Worm (Caenorhabditis elegans) whole organism, L1 larva: ENCODE results near the gene F32H5.4.

Experiments used
- C04F5.9 ChIP-seq: sonication (generic microtip); optimal IDR thresholded peaks from 2 replicates; lab custom pipeline; 2016; ENCODE audit warnings: missing genetic modification characterization, missing compliant biosample characterization
- Y116A8C.19 ChIP-seq: sonication (generic microtip); optimal IDR thresholded peaks from 2 replicates; lab custom pipeline; 2016; ENCODE audit warnings: missing compliant biosample characterization, missing genetic modification characterization, borderline replicate concordance
- aha-1 ChIP-seq: fragments of 150-350 bp; optimal IDR thresholded peaks from 2 replicates; lab custom pipeline; 2014; ENCODE audit warnings: missing biosample characterization, missing genetic modification characterization
- alr-1 ChIP-seq: fragments of 200-800 bp; sonication (Bioruptor generic); optimal IDR thresholded peaks from 2 replicates; lab custom pipeline; 2018; ENCODE audit warnings: borderline replicate concordance, mild to moderate bottlenecking, missing genetic modification characterization, missing compliant biosample characterization
- aly-2 ChIP-seq: fragments of 150-350 bp; optimal IDR thresholded peaks from 2 replicates; lab custom pipeline; 2014; ENCODE audit warnings: missing biosample characterization, missing genetic modification characterization
- blmp-1 ChIP-seq: fragments of 150-350 bp; optimal IDR thresholded peaks from 2 replicates; lab custom pipeline; 2014; ENCODE audit warnings: missing biosample characterization, missing genetic modification characterization
- ceh-88 ChIP-seq: fragments of 200-800 bp; sonication (Bioruptor generic); IDR thresholded peaks from 2 replicates; pipeline ENCODE4 v1.3.6; 2022; ENCODE audit warnings: missing genetic modification characterization, missing compliant biosample characterization
- dsc-1 ChIP-seq: sonication (generic microtip); optimal IDR thresholded peaks from 2 replicates; lab custom pipeline; 2016; ENCODE audit warnings: mild to moderate bottlenecking, missing genetic modification characterization, missing compliant biosample characterization
- efl-1 ChIP-seq, 4 experiments: fragments of 150-350 bp; optimal IDR thresholded peaks in 3 of 4; peaks in 1 of 4; 1 replicate in 1 of 4; 2 replicates in 3 of 4; lab custom pipeline; 2014; ENCODE audit warnings: missing biosample characterization in 2 of 4, missing genetic modification characterization in 2 of 4, missing genetic modification reagents in 2 of 4
- efl-3 ChIP-seq: fragments of 200-800 bp; sonication (Bioruptor generic); optimal IDR thresholded peaks from 2 replicates; lab custom pipeline; 2018; ENCODE audit warnings: mild to moderate bottlenecking, missing genetic modification characterization, missing compliant biosample characterization
- egl-13 ChIP-seq: sonication (generic microtip); optimal IDR thresholded peaks from 2 replicates; lab custom pipeline; 2016; ENCODE audit warnings: missing genotype, missing genetic modification reagents, missing genetic modification characterization, missing compliant biosample characterization
- elt-2 ChIP-seq: sonication (generic microtip); optimal IDR thresholded peaks from 2 replicates; lab custom pipeline; 2016; ENCODE audit warnings: missing genetic modification characterization, mild to moderate bottlenecking, inconsistent platforms, missing compliant biosample characterization, missing genetic modification reagents
- fkh-10 ChIP-seq: sonication (generic microtip); optimal IDR thresholded peaks from 2 replicates; lab custom pipeline; 2017; ENCODE audit warnings: missing biosample characterization, missing genetic modification reagents, missing genetic modification characterization
- fkh-4 ChIP-seq: sonication (generic microtip); optimal IDR thresholded peaks from 2 replicates; lab custom pipeline; 2016; ENCODE audit warnings: missing compliant biosample characterization, missing genetic modification characterization, borderline replicate concordance
- fkh-8 ChIP-seq: sonication (generic microtip); optimal IDR thresholded peaks from 2 replicates; lab custom pipeline; 2016; ENCODE audit warnings: mild to moderate bottlenecking, missing genetic modification characterization, missing compliant biosample characterization
- lin-13 ChIP-seq: fragments of 150-350 bp; optimal IDR thresholded peaks from 2 replicates; lab custom pipeline; 2014; ENCODE audit warnings: missing biosample characterization, missing genetic modification reagents, missing genetic modification characterization
- lin-14 ChIP-seq: fragments of 200-800 bp; sonication (Bioruptor generic); optimal IDR thresholded peaks from 2 replicates; lab custom pipeline; 2018; ENCODE audit warnings: mild to moderate bottlenecking, missing genetic modification characterization, moderate library complexity, missing compliant biosample characterization
- lin-39 ChIP-seq: fragments of 150-350 bp; optimal IDR thresholded peaks from 2 replicates; lab custom pipeline; 2014; ENCODE audit warnings: missing biosample characterization, missing genetic modification reagents, missing genetic modification characterization
- lir-3 ChIP-seq: sonication (generic microtip); optimal IDR thresholded peaks from 2 replicates; lab custom pipeline; 2016; ENCODE audit warnings: mild to moderate bottlenecking, missing genetic modification characterization, moderate library complexity, missing compliant biosample characterization; ENCODE audit not compliant: poor library complexity
- lsy-2 ChIP-seq, 2 experiments: fragments of 150-350 bp; optimal IDR thresholded peaks; 2 replicates each; lab custom pipeline; 2014; ENCODE audit warnings: missing biosample characterization in 2 of 2, missing genetic modification characterization in 2 of 2
- mab-9 ChIP-seq: fragments of 200-800 bp; sonication (Bioruptor generic); IDR thresholded peaks from 2 replicates; pipeline ENCODE4 v1.3.6; 2022; ENCODE audit warnings: missing genetic modification reagents, missing genetic modification characterization, missing compliant biosample characterization
- nhr-20 ChIP-seq: sonication (generic microtip); optimal IDR thresholded peaks from 2 replicates; lab custom pipeline; 2016; ENCODE audit warnings: mild to moderate bottlenecking, missing genetic modification characterization, missing compliant biosample characterization
- nhr-71 ChIP-seq: sonication (generic microtip); optimal IDR thresholded peaks from 2 replicates; lab custom pipeline; 2016; ENCODE audit warnings: mild to moderate bottlenecking, missing genetic modification characterization, moderate library complexity, missing compliant biosample characterization
- nhr-84 ChIP-seq: sonication (generic microtip); optimal IDR thresholded peaks from 2 replicates; lab custom pipeline; 2017; ENCODE audit warnings: missing biosample characterization, missing genetic modification characterization
- nhr-90 ChIP-seq: sonication (generic microtip); optimal IDR thresholded peaks from 2 replicates; lab custom pipeline; 2016; ENCODE audit warnings: mild to moderate bottlenecking, missing genetic modification characterization, missing compliant biosample characterization; ENCODE audit not compliant: poor library complexity
- pag-3 ChIP-seq: sonication (generic microtip); optimal IDR thresholded peaks from 2 replicates; lab custom pipeline; 2017; ENCODE audit warnings: missing genetic modification characterization, mild to moderate bottlenecking, missing compliant biosample characterization, antibody characterized with exemption, borderline replicate concordance; ENCODE audit not compliant: insufficient read depth
- rnt-1 ChIP-seq: sonication (generic microtip); optimal IDR thresholded peaks from 2 replicates; lab custom pipeline; 2016; ENCODE audit warnings: mild to moderate bottlenecking, missing genetic modification characterization, moderate library complexity, missing compliant biosample characterization
- snpc-4 ChIP-seq: fragments of 150-350 bp; optimal IDR thresholded peaks from 2 replicates; lab custom pipeline; 2014; ENCODE audit warnings: missing biosample characterization, missing genetic modification characterization
- snu-23 ChIP-seq: sonication (generic microtip); optimal IDR thresholded peaks from 2 replicates; lab custom pipeline; 2016; ENCODE audit warnings: missing genetic modification characterization, missing compliant biosample characterization
- sox-4 ChIP-seq: sonication (generic microtip); optimal IDR thresholded peaks from 2 replicates; lab custom pipeline; 2016; ENCODE audit warnings: missing genetic modification characterization, missing compliant biosample characterization
- swsn-7 ChIP-seq: sonication (generic microtip); optimal IDR thresholded peaks from 2 replicates; lab custom pipeline; 2016; ENCODE audit warnings: missing genetic modification characterization, missing compliant biosample characterization
- tbx-2 ChIP-seq: sonication (generic microtip); optimal IDR thresholded peaks from 2 replicates; lab custom pipeline; 2016; ENCODE audit warnings: missing genetic modification characterization, missing compliant biosample characterization
- tlp-1 ChIP-seq: fragments of 150-350 bp; optimal IDR thresholded peaks from 2 replicates; lab custom pipeline; 2014; ENCODE audit warnings: missing biosample characterization, missing genetic modification characterization
- unc-130 ChIP-seq: fragments of 150-350 bp; optimal IDR thresholded peaks from 2 replicates; lab custom pipeline; 2017; ENCODE audit warnings: missing biosample characterization, missing genetic modification characterization, inconsistent platforms
- unc-30 ChIP-seq: sonication (generic microtip); optimal IDR thresholded peaks from 2 replicates; lab custom pipeline; 2017; ENCODE audit warnings: missing biosample characterization, missing genetic modification characterization
- unc-98 ChIP-seq: fragments of 200-800 bp; sonication (Bioruptor generic); IDR thresholded peaks from 2 replicates; pipeline ENCODE4 v1.3.6; 2022; ENCODE audit warnings: missing genetic modification characterization, missing compliant biosample characterization
- vab-15 ChIP-seq: sonication (generic microtip); optimal IDR thresholded peaks from 2 replicates; lab custom pipeline; 2017; ENCODE audit warnings: missing genotype, mild to moderate bottlenecking, missing genetic modification characterization, missing compliant biosample characterization
- xbp-1 ChIP-seq: sonication (generic microtip); optimal IDR thresholded peaks from 2 replicates; lab custom pipeline; 2016; ENCODE audit warnings: missing genetic modification characterization, missing compliant biosample characterization
- ztf-11 ChIP-seq, 2 experiments: sonication (generic microtip); optimal IDR thresholded peaks; 2 replicates each; lab custom pipeline; 2016 to 2017; ENCODE audit warnings: missing genetic modification characterization in 2 of 2, missing biosample characterization in 1 of 2, missing compliant biosample characterization in 1 of 2

The F32H5.4 gene

DNA sequence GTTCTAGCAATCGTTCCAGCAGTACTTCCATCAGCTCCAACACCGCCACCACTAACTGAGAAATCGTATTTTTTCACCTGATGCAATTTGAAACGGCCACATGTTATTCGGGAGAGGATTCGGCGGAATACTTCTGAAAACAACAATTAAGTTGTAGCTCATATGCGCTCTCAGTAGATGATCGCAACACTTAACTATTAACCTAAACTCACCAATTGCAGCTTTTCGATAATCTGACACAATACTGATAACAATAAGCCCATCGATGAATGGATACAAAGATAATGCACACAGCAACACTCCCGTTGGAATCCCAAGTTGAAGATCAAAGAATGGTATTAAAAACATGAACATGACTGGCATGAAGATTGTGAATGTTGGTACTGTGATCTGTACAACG lies 22.3 kb upstream of the F32H5.4 start:
- TF ChIP-seq rnt-1 (tag; lab: Kevin White, UChicago) (no peak), aly-2 (tag; lab: Kevin White, UChicago) (no peak), efl-1 (optimal IDR thresholded peaks at IDR 0.05; lab: Kevin White, UChicago) (no peak), efl-1 (GFP tag; optimal IDR thresholded peaks at IDR 0.05 in 1 of 2; lab: Kevin White, UChicago) (no peak), nhr-84 (tag; lab: Kevin White, UChicago) (no peak), Y116A8C.19 (no peak), pag-3 (no peak), efl-3 (no peak), swsn-7 (tag; lab: Kevin White, UChicago) (no peak), tbx-2 (tag; lab: Kevin White, UChicago) (no peak), lin-13 (GFP tag; lab: Kevin White, UChicago) (no peak), lin-14 (GFP tag; lab: Kevin White, UChicago) (no peak), egl-13 (tag; lab: Kevin White, UChicago) (no peak)

DNA sequence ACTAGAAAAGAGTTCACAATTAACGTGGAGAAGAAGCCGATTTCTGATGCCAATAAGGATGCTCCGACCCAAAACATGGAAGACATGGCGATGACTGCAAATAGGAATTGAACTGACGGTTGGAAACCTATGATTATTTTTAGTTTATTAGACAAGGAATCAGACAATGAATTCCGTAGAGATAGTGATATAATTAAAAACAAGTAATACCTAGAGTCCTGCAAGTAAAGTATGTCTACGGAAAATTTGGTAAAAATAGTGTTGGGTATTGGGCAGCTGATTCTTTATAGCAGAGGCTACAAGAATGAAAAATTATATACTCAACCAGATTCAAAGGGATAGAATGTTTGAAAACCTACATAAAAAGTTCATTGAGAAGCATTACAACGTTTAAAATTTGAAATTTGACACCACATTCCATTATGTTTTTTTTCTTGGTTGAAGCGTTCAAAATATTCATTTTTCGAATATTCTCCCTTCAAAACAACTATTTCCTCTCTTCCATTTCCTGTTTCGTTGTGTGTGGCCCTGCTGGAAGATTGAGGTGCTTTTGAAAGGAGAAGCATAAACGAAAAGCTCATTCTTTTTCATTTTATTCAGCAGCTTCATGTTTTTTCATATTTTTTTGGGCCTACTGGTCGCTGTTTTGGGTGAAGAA lies 20.6 kb upstream of the F32H5.4 start, which contains the start of the genes str-4 and lgc-48:
str-4 (minus strand) TSS at position 101 of the 658 bp plus-strand sequence.
lgc-48 (plus strand) TSS at position 608 of the 658 bp plus-strand sequence.
- TF ChIP-seq aha-1 (tag; lab: Kevin White, UChicago) = no peak
- TF ChIP-seq, all 84 proteins: peak for 0

- peak; percentile 76 for TF ChIP-seq dsc-1 (tag; lab: Kevin White, UChicago)
- TF ChIP-seq lir-3 (tag; lab: Kevin White, UChicago) = no peak
These were observed 18.1 kb upstream of the F32H5.4 start for ce11 chrV:13342235-13342634.

DNA sequence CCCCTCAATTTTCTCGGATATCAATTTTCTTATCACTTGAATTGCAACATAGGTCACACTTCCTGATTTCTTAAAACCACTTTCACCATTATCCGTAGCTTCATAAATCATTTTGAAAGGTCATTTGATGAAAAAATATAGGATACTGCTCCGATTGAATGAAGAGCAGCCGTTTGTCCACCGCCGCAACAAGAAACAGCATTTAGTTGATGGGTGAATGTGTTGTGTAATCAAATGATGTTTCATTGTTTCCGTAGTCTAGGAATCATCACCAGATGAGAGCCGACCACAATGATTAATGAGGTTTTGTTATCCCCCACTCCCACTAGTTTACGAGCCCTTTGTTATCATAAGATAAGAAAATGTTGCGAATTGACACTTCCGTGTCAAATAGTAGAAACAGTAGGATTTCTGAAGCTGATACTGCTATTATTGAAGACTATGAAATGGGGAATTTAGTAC lies 14.5 kb upstream of the F32H5.4 start, which contains the start of gene twk-43:
twk-43 (plus strand) TSS at position 412 of the 462 bp plus-strand sequence.
- TF ChIP-seq ztf-11 (tag; optimal IDR thresholded peaks at IDR 0.05; lab: Kevin White, UChicago) = no peak
- TF ChIP-seq dsc-1 (tag; lab: Kevin White, UChicago) = peak; percentile 71
- peak; percentile 85 for TF ChIP-seq rnt-1 (tag; lab: Kevin White, UChicago)
- TF ChIP-seq lin-14 (GFP tag; lab: Kevin White, UChicago) = peak; percentile 88
- TF ChIP-seq C04F5.9 (tag; lab: Kevin White, UChicago) = no peak
- no peak for TF ChIP-seq efl-3
- TF ChIP-seq vab-15 = peak; percentile 4
- peak; percentile 56 for TF ChIP-seq lin-39 (tag; lab: Kevin White, UChicago)
- no peak for TF ChIP-seq blmp-1 (tag; lab: Kevin White, UChicago)
- peak; percentile 79 for TF ChIP-seq nhr-71 (tag; lab: Kevin White, UChicago)
- TF ChIP-seq tlp-1 (tag; lab: Kevin White, UChicago) = no peak
- TF ChIP-seq lsy-2 (tag; optimal IDR thresholded peaks at IDR 0.05; lab: Kevin White, UChicago) = peak in 1 of 2 experiments; percentile 2
- TF ChIP-seq tbx-2 (tag; lab: Kevin White, UChicago) = peak; percentile 10
- peak; percentile 25 for TF ChIP-seq nhr-20 (tag; lab: Kevin White, UChicago)
- TF ChIP-seq, all 84 proteins: peak for 9

- no peak for TF ChIP-seq snu-23 (GFP tag; lab: Kevin White, UChicago)
- TF ChIP-seq fkh-10 (GFP tag; lab: Kevin White, UChicago) = peak; percentile 57
These were observed 10.1 kb upstream of the F32H5.4 start for ce11 chrV:13350302-13350701.

ce11 chrV:13351773-13352172 lies 8.6 kb upstream of the F32H5.4 start:
- TF ChIP-seq Y116A8C.19 (no peak), lin-14 (GFP tag; lab: Kevin White, UChicago) (peak; percentile 63), fkh-8 (no peak), ceh-88 (GFP tag; lab: Robert Waterston, UW) (no peak), swsn-7 (tag; lab: Kevin White, UChicago) (no peak), sox-4 (tag; lab: Kevin White, UChicago) (no peak), nhr-71 (tag; lab: Kevin White, UChicago) (peak; percentile 57), aha-1 (tag; lab: Kevin White, UChicago) (no peak), dsc-1 (tag; lab: Kevin White, UChicago) (no peak), fkh-4 (tag; lab: Kevin White, UChicago) (no peak), unc-130 (tag; lab: Kevin White, UChicago) (no peak), alr-1 (tag; lab: Kevin White, UChicago) (no peak), xbp-1 (tag; lab: Kevin White, UChicago) (no peak), mab-9 (GFP tag; lab: Robert Waterston, UW) (peak; percentile 68), snpc-4 (tag; lab: Kevin White, UChicago) (no peak), unc-30 (tag; lab: Kevin White, UChicago) (no peak), nhr-90 (tag; lab: Kevin White, UChicago) (no peak), lin-39 (tag; lab: Kevin White, UChicago) (peak; percentile 27), elt-2 (tag; lab: Kevin White, UChicago) (no peak), unc-98 (no peak)
